Comparison of ENCODE assay signal across 5 fruit fly cellular contexts in genomic region chr3R:8233864-8234263, dm6.
TF ChIP-seq lines count a peak whose summit lies in the region.

No protein-coding gene starts in this region.

- no peak for TF ChIP-seq CTCF in whole organism, embryonic (GFP tag; optimal IDR thresholded peaks at IDR 0.05; lab: Kevin White, UChicago)

TF ChIP-seq in whole organism, 6 proteins besides CTCF, POLR2A, EP300 and RAD21:
- no peak for TF ChIP-seq psq (optimal IDR thresholded peaks at IDR 0.05; lab: Kevin White, UChicago)
- TF ChIP-seq pan (optimal IDR thresholded peaks at IDR 0.05; lab: Kevin White, UChicago) = peak; percentile 51

TF ChIP-seq in whole organism, embryonic, 481 proteins besides CTCF, POLR2A, EP300 and RAD21 (continues in another document):
- TF ChIP-seq CG8290 (GFP tag; optimal IDR thresholded peaks at IDR 0.05; lab: Kevin White, UChicago) (no peak), CG8290 (tag; optimal IDR thresholded peaks at IDR 0.05; lab: Kevin White, UChicago) (peak in 1 of 2 experiments; percentile 11), peb (GFP tag; IDR thresholded peaks at IDR 0.05; lab: Robert Waterston, UW) (0 out of 2 replicates have a peak, but pooled peaks have one; percentile 14), gem (tag; optimal IDR thresholded peaks at IDR 0.05; lab: Kevin White, UChicago) (peak; percentile 61), Dip2 (GFP tag; IDR thresholded peaks at IDR 0.05; lab: Robert Waterston, UW) (no peak), Ptx1 (GFP tag; IDR thresholded peaks at IDR 0.05; lab: Robert Waterston, UW) (no peak), gce (GFP tag; IDR thresholded peaks at IDR 0.05; lab: Robert Waterston, UW) (0 out of 3 replicates have a peak, but pooled peaks have one; percentile 25), Med (GFP tag; lab: Kevin White, UChicago) (peak; percentile 64), CG11504 (tag; optimal IDR thresholded peaks at IDR 0.05; lab: Kevin White, UChicago) (peak; percentile 38), Blimp-1 (GFP tag; optimal IDR thresholded peaks at IDR 0.05; lab: Kevin White, UChicago) (peak; percentile 25), CG4820 (GFP tag; optimal IDR thresholded peaks at IDR 0.05; lab: Kevin White, UChicago) (no peak), grau (tag; optimal IDR thresholded peaks at IDR 0.05; lab: Kevin White, UChicago) (peak; percentile 17), unpg (GFP tag; optimal IDR thresholded peaks at IDR 0.05; lab: Kevin White, UChicago) (peak; percentile 10), Dll (GFP tag; IDR thresholded peaks at IDR 0.05; lab: Robert Waterston, UW; ENCODE audit: partially characterized antibody) (0 out of 4 replicates have a peak, but pooled peaks have one; percentile 5), CG10209 (GFP tag; optimal IDR thresholded peaks at IDR 0.05; lab: Kevin White, UChicago) (peak; percentile 19), Trl (optimal IDR thresholded peaks at IDR 0.05; lab: Kevin White, UChicago) (peak in 1 of 2 experiments; percentile 23), Trl (GFP tag; optimal IDR thresholded peaks at IDR 0.05; lab: Kevin White, UChicago) (no peak), ro (GFP tag; IDR thresholded peaks at IDR 0.05; lab: Robert Waterston, UW) (no peak), CG18262 (tag; optimal IDR thresholded peaks at IDR 0.05; lab: Kevin White, UChicago) (peak; percentile 29), CG1529 (GFP tag; optimal IDR thresholded peaks at IDR 0.05; lab: Kevin White, UChicago) (peak; percentile 18), CG13775 (GFP tag; optimal IDR thresholded peaks at IDR 0.05; lab: Kevin White, UChicago) (peak; percentile 31)

TF ChIP-seq in whole organism, prepupa, 60 proteins besides CTCF, POLR2A, EP300 and RAD21 (continues in another document):
- TF ChIP-seq CG6163 (GFP tag; IDR thresholded peaks at IDR 0.05; lab: Robert Waterston, UW) = peak; percentile 60; the same call in 2 of the 3 replicates
- TF ChIP-seq Hr38 (GFP tag; optimal IDR thresholded peaks at IDR 0.05; lab: Kevin White, UChicago) = no peak
- peak; percentile 38 for TF ChIP-seq Eip75B (GFP tag; optimal IDR thresholded peaks at IDR 0.05; lab: Kevin White, UChicago)
- no peak for TF ChIP-seq CG6808 (GFP tag; optimal IDR thresholded peaks at IDR 0.05; lab: Kevin White, UChicago)
- TF ChIP-seq Hr4 (GFP tag; optimal IDR thresholded peaks at IDR 0.05; lab: Kevin White, UChicago) = peak; percentile 90
- TF ChIP-seq OdsH (GFP tag; optimal IDR thresholded peaks at IDR 0.05; lab: Kevin White, UChicago) = peak; percentile 64
- peak; percentile 81 for TF ChIP-seq Eip78C (GFP tag; lab: Kevin White, UChicago)
- no peak for TF ChIP-seq CG6276 (GFP tag; optimal IDR thresholded peaks at IDR 0.05; lab: Kevin White, UChicago)
- TF ChIP-seq salr (GFP tag; optimal IDR thresholded peaks at IDR 0.05; lab: Kevin White, UChicago) = peak in 1 of 2 experiments; percentile 48
- no peak for TF ChIP-seq CG3032 (tag; optimal IDR thresholded peaks at IDR 0.05; lab: Kevin White, UChicago)
- TF ChIP-seq Sox15 (GFP tag; optimal IDR thresholded peaks at IDR 0.05; lab: Kevin White, UChicago) = no peak
- TF ChIP-seq CG7368 (GFP tag; optimal IDR thresholded peaks at IDR 0.05; lab: Kevin White, UChicago) = peak; percentile 19
- peak; percentile 41 for TF ChIP-seq Hr39 (GFP tag; optimal IDR thresholded peaks at IDR 0.05; lab: Kevin White, UChicago)
- TF ChIP-seq Ets96B (tag; optimal IDR thresholded peaks at IDR 0.05; lab: Kevin White, UChicago) = peak; percentile 9
- peak; percentile 75 for TF ChIP-seq pdm3 (GFP tag; optimal IDR thresholded peaks at IDR 0.05; lab: Kevin White, UChicago)
- no peak for TF ChIP-seq CG11902 (GFP tag; optimal IDR thresholded peaks at IDR 0.05; lab: Kevin White, UChicago)
- TF ChIP-seq CG11294 (GFP tag; IDR thresholded peaks at IDR 0.05; lab: Robert Waterston, UW) = 0 out of 2 replicates have a peak, but pooled peaks have one; percentile 43
- no peak for TF ChIP-seq Blimp-1 (GFP tag; optimal IDR thresholded peaks at IDR 0.05; lab: Kevin White, UChicago)
- TF ChIP-seq esn (GFP tag; optimal IDR thresholded peaks at IDR 0.05; lab: Kevin White, UChicago) = peak; percentile 63
- TF ChIP-seq CG1621 (tag; optimal IDR thresholded peaks at IDR 0.05; lab: Kevin White, UChicago) = no peak
- TF ChIP-seq net (GFP tag; optimal IDR thresholded peaks at IDR 0.05; lab: Kevin White, UChicago) = peak; percentile 79
- TF ChIP-seq svp (GFP tag; lab: Kevin White, UChicago) = no peak
- TF ChIP-seq topi (GFP tag; optimal IDR thresholded peaks at IDR 0.05; lab: Kevin White, UChicago) = peak; percentile 32
- TF ChIP-seq Lpt (GFP tag; optimal IDR thresholded peaks at IDR 0.05; lab: Kevin White, UChicago) = peak; percentile 74

TF ChIP-seq in whole organism, pupa, 21 proteins besides CTCF, POLR2A, EP300 and RAD21:
- TF ChIP-seq gl (tag; optimal IDR thresholded peaks at IDR 0.05; lab: Kevin White, UChicago) (no peak), CG8301 (tag; optimal IDR thresholded peaks at IDR 0.05; lab: Kevin White, UChicago) (peak; percentile 61), CG32121 (GFP tag; IDR thresholded peaks at IDR 0.05; lab: Robert Waterston, UW) (peak; percentile 84), Ets98B (GFP tag; IDR thresholded peaks at IDR 0.05; lab: Robert Waterston, UW) (peak; percentile 85), CG14655 (GFP tag; optimal IDR thresholded peaks at IDR 0.05; lab: Kevin White, UChicago) (no peak), Pif1B (GFP tag; optimal IDR thresholded peaks at IDR 0.05; lab: Kevin White, UChicago) (no peak), CG13204 (GFP tag; optimal IDR thresholded peaks at IDR 0.05; lab: Kevin White, UChicago) (no peak), CG9948 (tag; optimal IDR thresholded peaks at IDR 0.05; lab: Kevin White, UChicago) (peak; percentile 54), rn (GFP tag; IDR thresholded peaks at IDR 0.05; lab: Robert Waterston, UW) (no peak), CG4496 (GFP tag; IDR thresholded peaks at IDR 0.05; lab: Robert Waterston, UW) (peak; percentile 54; the same call in 2 of the 3 replicates), CG15710 (tag; optimal IDR thresholded peaks at IDR 0.05; lab: Kevin White, UChicago) (peak; percentile 24), CG8159 (tag; optimal IDR thresholded peaks at IDR 0.05; lab: Kevin White, UChicago) (peak; percentile 26), fd96Ca (GFP tag; IDR thresholded peaks at IDR 0.05; lab: Robert Waterston, UW) (0 out of 3 replicates have a peak, but pooled peaks have one; percentile 16), CG17806 (tag; optimal IDR thresholded peaks at IDR 0.05; lab: Kevin White, UChicago) (peak; percentile 38), CG10348 (GFP tag; IDR thresholded peaks at IDR 0.05; lab: Robert Waterston, UW) (no peak), Pif1A (GFP tag; optimal IDR thresholded peaks at IDR 0.05; lab: Kevin White, UChicago) (no peak), Snoo (tag; optimal IDR thresholded peaks at IDR 0.05; lab: Kevin White, UChicago) (no peak), CG12605 (GFP tag; IDR thresholded peaks at IDR 0.05; lab: Robert Waterston, UW) (peak; percentile 55; the same call in 1 of the 2 replicates)

TF ChIP-seq in whole organism, wandering third instar larva, 38 proteins besides CTCF, POLR2A, EP300 and RAD21:
- TF ChIP-seq Dfd (GFP tag; optimal IDR thresholded peaks at IDR 0.05; lab: Kevin White, UChicago) (no peak), pan (optimal IDR thresholded peaks at IDR 0.05; lab: Kevin White, UChicago) (no peak), br (GFP tag; optimal IDR thresholded peaks at IDR 0.05; lab: Kevin White, UChicago) (peak; percentile 18), foxo (GFP tag; optimal IDR thresholded peaks at IDR 0.05; lab: Kevin White, UChicago) (peak in 1 of 2 experiments; percentile 21), rgr (GFP tag; optimal IDR thresholded peaks at IDR 0.05; lab: Kevin White, UChicago) (peak; percentile 41), ey (GFP tag; optimal IDR thresholded peaks at IDR 0.05; lab: Kevin White, UChicago) (peak; percentile 36), Hnf4 (GFP tag; optimal IDR thresholded peaks at IDR 0.05; lab: Kevin White, UChicago) (peak; percentile 28)
